Fruit fly (Drosophila melanogaster) whole organism, embryonic: Measurements from ENCODE around the gene nod.

Source experiments
- CG10274 ChIP-seq: fragments of 200-800 bp; sonication (Bioruptor generic); optimal IDR thresholded peaks from 3 replicates; lab custom pipeline; 2017; ENCODE audit warnings: missing biosample characterization, mild to moderate bottlenecking, missing genetic modification characterization
- CG10543 ChIP-seq: fragments of 200-800 bp; sonication (Bioruptor generic); optimal IDR thresholded peaks from 3 replicates; lab custom pipeline; 2017; ENCODE audit warnings: missing biosample characterization, mild to moderate bottlenecking, missing genetic modification characterization, moderate library complexity
- CG11247 ChIP-seq: fragments of 200-800 bp; sonication (Bioruptor generic); IDR thresholded peaks from 2 replicates; pipeline ENCODE4 v1.3.6; 2022; ENCODE audit warnings: missing biosample characterization, missing genetic modification characterization
- CG11560 ChIP-seq: fragments of 200-800 bp; sonication (Bioruptor generic); IDR thresholded peaks from 3 replicates; pipeline ENCODE4 v1.3.6; 2022; ENCODE audit warnings: missing biosample characterization, missing genetic modification characterization
- CG12236 ChIP-seq: fragments of 200-800 bp; sonication (Bioruptor generic); optimal IDR thresholded peaks from 2 replicates; lab custom pipeline; 2016; ENCODE audit warnings: missing biosample characterization, missing genetic modification characterization
- CG12391 ChIP-seq: fragments of 200-800 bp; sonication (Bioruptor generic); optimal IDR thresholded peaks from 3 replicates; lab custom pipeline; 2018; ENCODE audit warnings: missing biosample characterization, mild to moderate bottlenecking, missing genetic modification characterization, moderate library complexity
- CG17802 ChIP-seq: fragments of 200-800 bp; sonication (Bioruptor generic); optimal IDR thresholded peaks from 2 replicates; lab custom pipeline; 2018; ENCODE audit warnings: missing biosample characterization, mild to moderate bottlenecking, missing genetic modification characterization, moderate library complexity
- CG18599 ChIP-seq: fragments of 200-800 bp; sonication (Bioruptor generic); optimal IDR thresholded peaks from 3 replicates; lab custom pipeline; 2017; ENCODE audit warnings: missing biosample characterization, missing genetic modification characterization, mild to moderate bottlenecking, moderate library complexity, missing genetic modification reagents
- CG2120 ChIP-seq: fragments of 200-800 bp; sonication (Bioruptor generic); optimal IDR thresholded peaks from 3 replicates; lab custom pipeline; 2016; ENCODE audit warnings: missing biosample characterization, missing genetic modification characterization
- CG2199 ChIP-seq: fragments of 200-800 bp; sonication (Bioruptor generic); IDR thresholded peaks from 3 replicates; pipeline ENCODE4 v1.3.6; 2022; ENCODE audit warnings: missing biosample characterization, missing genetic modification characterization
- CG30020 ChIP-seq: fragments of 200-800 bp; optimal IDR thresholded peaks from 2 replicates; lab custom pipeline; 2019; ENCODE audit warnings: missing biosample characterization, mild to moderate bottlenecking, missing genetic modification characterization, moderate library complexity
- CG33213 ChIP-seq: fragments of 200-800 bp; sonication (Bioruptor generic); optimal IDR thresholded peaks from 3 replicates; lab custom pipeline; 2016; ENCODE audit warnings: missing biosample characterization, missing genetic modification characterization
- CG33557 ChIP-seq: fragments of 200-800 bp; sonication (Bioruptor generic); optimal IDR thresholded peaks from 2 replicates; lab custom pipeline; 2019; ENCODE audit warnings: missing biosample characterization, mild to moderate bottlenecking, missing genetic modification characterization, moderate library complexity
- CG42726 ChIP-seq: fragments of 200-800 bp; sonication (Bioruptor generic); IDR thresholded peaks from 2 replicates; pipeline ENCODE4 v1.3.6; 2022; ENCODE audit warnings: missing biosample characterization, missing genetic modification characterization; ENCODE audit not compliant: partially characterized antibody
- CG7839 ChIP-seq: fragments of 200-800 bp; sonication (Bioruptor generic); optimal IDR thresholded peaks from 3 replicates; lab custom pipeline; 2018; ENCODE audit warnings: missing biosample characterization, mild to moderate bottlenecking, missing genetic modification characterization, moderate library complexity
- CG8765 ChIP-seq: fragments of 200-800 bp; sonication (Bioruptor generic); IDR thresholded peaks from 2 replicates; pipeline ENCODE4 v1.3.6; 2022; ENCODE audit warnings: missing biosample characterization, missing genetic modification characterization
- CG8924 ChIP-seq: fragments of 200-800 bp; optimal IDR thresholded peaks from 3 replicates; lab custom pipeline; 2019; ENCODE audit warnings: missing biosample characterization, mild to moderate bottlenecking, missing genetic modification characterization, moderate library complexity
- Chrac-16 ChIP-seq: fragments of 200-800 bp; sonication (Bioruptor generic); optimal IDR thresholded peaks from 3 replicates; lab custom pipeline; 2016; ENCODE audit warnings: missing biosample characterization, missing genetic modification characterization
- CkIIα-i1 ChIP-seq: fragments of 200-800 bp; sonication (Bioruptor generic); IDR thresholded peaks from 2 replicates; pipeline ENCODE4 v1.3.6; 2022; ENCODE audit warnings: missing biosample characterization, missing genetic modification characterization
- Doc2 ChIP-seq: fragments of 200-800 bp; sonication (Bioruptor generic); IDR thresholded peaks from 2 replicates; pipeline ENCODE4 v1.3.6; 2022; ENCODE audit warnings: missing biosample characterization, missing genetic modification characterization
- E2f2 ChIP-seq: fragments of 200-800 bp; sonication (Bioruptor generic); IDR thresholded peaks from 2 replicates; pipeline ENCODE4 v1.3.6; 2022; ENCODE audit warnings: missing biosample characterization, missing genetic modification characterization
- Fer2 ChIP-seq: fragments of 200-800 bp; sonication (Bioruptor generic); optimal IDR thresholded peaks from 2 replicates; lab custom pipeline; 2018; ENCODE audit warnings: missing biosample characterization, mild to moderate bottlenecking, missing genetic modification characterization, moderate library complexity
- HLH3B ChIP-seq: fragments of 200-800 bp; sonication (Bioruptor generic); IDR thresholded peaks from 2 replicates; pipeline ENCODE4 v1.3.6; 2022; ENCODE audit warnings: missing biosample characterization, missing genetic modification characterization
- HLH54F ChIP-seq: fragments of 200-800 bp; sonication (Bioruptor generic); optimal IDR thresholded peaks from 3 replicates; lab custom pipeline; 2016; ENCODE audit warnings: missing biosample characterization, missing genetic modification characterization
- Kr ChIP-seq: fragments of 200-800 bp; sonication (Bioruptor generic); optimal IDR thresholded peaks from 2 replicates; lab custom pipeline; 2017; ENCODE audit warnings: missing biosample characterization, mild to moderate bottlenecking, missing genetic modification characterization
- NC2β ChIP-seq: fragments of 200-800 bp; sonication (Bioruptor generic); optimal IDR thresholded peaks from 2 replicates; lab custom pipeline; 2016; ENCODE audit warnings: missing biosample characterization, missing genetic modification characterization
- Ptx1 ChIP-seq: fragments of 200-800 bp; sonication (Bioruptor generic); IDR thresholded peaks from 2 replicates; pipeline ENCODE4 v1.3.6; 2022; ENCODE audit warnings: missing biosample characterization, missing genetic modification characterization
- ash1 ChIP-seq: fragments of 200-800 bp; sonication (Bioruptor generic); optimal IDR thresholded peaks from 2 replicates; lab custom pipeline; 2018; ENCODE audit warnings: missing biosample characterization, mild to moderate bottlenecking, missing genetic modification characterization
- bbx ChIP-seq: fragments of 200-800 bp; sonication (Bioruptor generic); IDR thresholded peaks from 2 replicates; pipeline ENCODE4 v1.3.6; 2022; ENCODE audit warnings: missing biosample characterization, missing genetic modification characterization; ENCODE audit not compliant: partially characterized antibody
- crc ChIP-seq: fragments of 200-800 bp; sonication (Bioruptor generic); optimal IDR thresholded peaks from 2 replicates; lab custom pipeline; 2016; ENCODE audit warnings: missing biosample characterization, missing genetic modification characterization
- crol ChIP-seq: fragments of 200-800 bp; sonication (Bioruptor generic); IDR thresholded peaks from 2 replicates; pipeline ENCODE4 v1.3.6; 2022; ENCODE audit warnings: missing biosample characterization, missing genetic modification characterization
- dati ChIP-seq: fragments of 200-800 bp; sonication (Bioruptor generic); IDR thresholded peaks from 2 replicates; pipeline ENCODE4 v1.3.6; 2022; ENCODE audit warnings: missing biosample characterization, missing genetic modification characterization
- emc ChIP-seq: fragments of 200-800 bp; sonication (Bioruptor generic); optimal IDR thresholded peaks from 2 replicates; lab custom pipeline; 2016; ENCODE audit warnings: missing biosample characterization, missing genetic modification characterization
- fru ChIP-seq: fragments of >200 bp; optimal IDR thresholded peaks from 2 replicates; lab custom pipeline; 2017
- gsb-n ChIP-seq: fragments of 200-800 bp; sonication (Bioruptor generic); optimal IDR thresholded peaks from 3 replicates; lab custom pipeline; 2018; ENCODE audit warnings: missing biosample characterization, mild to moderate bottlenecking, missing genetic modification characterization
- hb ChIP-seq: fragments of 200-800 bp; sonication (Bioruptor generic); IDR thresholded peaks from 3 replicates; pipeline ENCODE4 v1.3.6; 2022; ENCODE audit warnings: missing biosample characterization, missing genetic modification characterization; ENCODE audit not compliant: partially characterized antibody
- jing ChIP-seq: fragments of 200-800 bp; sonication (Bioruptor generic); optimal IDR thresholded peaks from 2 replicates; lab custom pipeline; 2018; ENCODE audit warnings: missing biosample characterization, mild to moderate bottlenecking, missing genetic modification characterization
- lov ChIP-seq, 2 experiments: fragments of 200-800 bp in 1 of 2; fragments of >200 bp in 1 of 2; sonication (Bioruptor generic) in 1 of 2; IDR thresholded peaks in 1 of 2; optimal IDR thresholded peaks in 1 of 2; 2 replicates in 1 of 2; 3 replicates in 1 of 2; pipeline versions ENCODE4 v1.3.6 to Lab custom; 2017 to 2022; ENCODE audit warnings: missing biosample characterization in 1 of 2, missing genetic modification characterization in 1 of 2
- peb ChIP-seq: fragments of 200-800 bp; sonication (Bioruptor generic); IDR thresholded peaks from 2 replicates; pipeline ENCODE4 v1.3.6; 2022; ENCODE audit warnings: missing biosample characterization, missing genetic modification characterization
- phol ChIP-seq: fragments of 200-800 bp; sonication (Bioruptor generic); optimal IDR thresholded peaks from 3 replicates; lab custom pipeline; 2018; ENCODE audit warnings: missing biosample characterization, mild to moderate bottlenecking, missing genetic modification characterization, moderate library complexity
- pnt ChIP-seq: fragments of 200-800 bp; sonication (Bioruptor generic); optimal IDR thresholded peaks from 3 replicates; lab custom pipeline; 2016; ENCODE audit warnings: missing biosample characterization, missing genetic modification characterization
- pros ChIP-seq: fragments of 200-800 bp; sonication (Bioruptor generic); optimal IDR thresholded peaks from 3 replicates; lab custom pipeline; 2019; ENCODE audit warnings: missing biosample characterization, mild to moderate bottlenecking, missing genetic modification characterization, moderate library complexity
- schlank ChIP-seq: fragments of 200-800 bp; sonication (Bioruptor generic); optimal IDR thresholded peaks from 2 replicates; lab custom pipeline; 2018; ENCODE audit warnings: missing biosample characterization, mild to moderate bottlenecking, missing genetic modification characterization
- scrt ChIP-seq: fragments of 200-800 bp; sonication (Bioruptor generic); optimal IDR thresholded peaks from 2 replicates; lab custom pipeline; 2018; ENCODE audit warnings: missing biosample characterization, mild to moderate bottlenecking, missing genetic modification characterization, moderate library complexity
- slbo ChIP-seq: fragments of 200-800 bp; sonication (Bioruptor generic); IDR thresholded peaks from 2 replicates; pipeline ENCODE4 v1.3.6; 2022; ENCODE audit warnings: missing biosample characterization, missing genetic modification characterization
- trem ChIP-seq: fragments of 200-800 bp; optimal IDR thresholded peaks from 3 replicates; lab custom pipeline; 2019; ENCODE audit warnings: missing biosample characterization, mild to moderate bottlenecking, missing genetic modification characterization, moderate library complexity
- vnd ChIP-seq: fragments of 200-800 bp; sonication (Bioruptor generic); IDR thresholded peaks from 3 replicates; pipeline ENCODE4 v1.3.6; 2022; ENCODE audit warnings: missing biosample characterization, missing genetic modification characterization; ENCODE audit not compliant: partially characterized antibody
- yki ChIP-seq: fragments of >200 bp; optimal IDR thresholded peaks from 3 replicates; lab custom pipeline; 2018
- z ChIP-seq: fragments of 200-800 bp; sonication (Bioruptor generic); IDR thresholded peaks from 3 replicates; pipeline ENCODE4 v1.3.6; 2022; ENCODE audit warnings: missing biosample characterization, missing genetic modification characterization
- zfh2 ChIP-seq: fragments of 200-800 bp; sonication (Bioruptor generic); optimal IDR thresholded peaks from 2 replicates; lab custom pipeline; 2016; ENCODE audit warnings: missing biosample characterization, missing genetic modification characterization

nod gene

DNA sequence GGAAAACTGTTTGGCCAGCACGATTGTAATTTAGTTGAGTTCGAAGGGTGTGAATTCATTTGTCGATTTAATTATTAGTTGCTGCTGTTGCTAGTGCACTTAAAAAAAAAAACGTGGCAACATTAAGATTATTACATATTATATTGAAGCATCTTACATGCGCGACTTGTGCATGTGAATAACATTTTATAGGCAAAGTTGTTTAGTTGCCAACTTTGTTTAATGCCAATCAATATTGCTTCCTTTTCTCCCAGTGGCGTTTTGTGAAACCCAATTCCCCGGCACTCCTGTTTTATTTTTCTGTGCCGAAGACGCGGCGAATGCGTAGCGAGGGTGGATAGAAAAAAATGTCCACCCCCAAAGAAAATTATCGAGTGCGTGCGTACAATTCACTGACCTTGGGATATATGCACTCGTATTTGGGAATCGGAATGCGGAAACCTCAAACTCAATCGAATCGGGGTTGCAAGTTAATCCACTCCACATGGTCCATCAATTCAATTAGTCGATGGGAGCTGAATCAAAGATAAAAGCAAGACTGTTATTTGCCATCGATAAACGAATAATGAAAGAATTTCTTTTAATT is 48.5 kb downstream of the nod start (continued):
- TF ChIP-seq CG42726 (GFP tag; lab: Robert Waterston, UW), result no peak
- no peak for TF ChIP-seq CG10543 (GFP tag; lab: Kevin White, UChicago)
- TF ChIP-seq CG11247, result peak; percentile 32; the same call in 1 of the 2 replicates
- TF ChIP-seq CG8765, result no peak; the same call in 1 of the 2 replicates
- TF ChIP-seq z (GFP tag; lab: Robert Waterston, UW), result no peak
- TF ChIP-seq CkIIα-i1 (GFP tag; lab: Robert Waterston, UW), result no peak
- TF ChIP-seq pnt, result no peak
- no peak for TF ChIP-seq scrt (GFP tag; lab: Kevin White, UChicago)
- no peak for TF ChIP-seq fru
- TF ChIP-seq CG12236, result peak; percentile 33
- no peak for TF ChIP-seq vnd (GFP tag; lab: Robert Waterston, UW)
- peak; percentile 54 for TF ChIP-seq CG18599
- TF ChIP-seq CG33557, result peak; percentile 74
- no peak for TF ChIP-seq Kr
- TF ChIP-seq NC2β (GFP tag; lab: Kevin White, UChicago), result peak; percentile 53
- TF ChIP-seq CG2120, result peak; percentile 19
- 0 out of 3 replicates have a peak, but pooled peaks have one; percentile 43 for TF ChIP-seq CG2199 (GFP tag; lab: Robert Waterston, UW)
- no peak for TF ChIP-seq CG10274 (GFP tag; lab: Kevin White, UChicago)
- no peak for TF ChIP-seq zfh2 (GFP tag; lab: Kevin White, UChicago)
- peak; percentile 44; the same call in 1 of the 2 replicates for TF ChIP-seq Ptx1 (GFP tag; lab: Robert Waterston, UW)
- TF ChIP-seq lov (optimal IDR thresholded peaks at IDR 0.05; lab: Kevin White, UChicago), result no peak
- TF ChIP-seq lov (GFP tag; IDR thresholded peaks at IDR 0.05; lab: Robert Waterston, UW), result 0 out of 3 replicates have a peak, but pooled peaks have one; percentile 39
- TF ChIP-seq dati (GFP tag; lab: Robert Waterston, UW), result 0 out of 2 replicates have a peak, but pooled peaks have one; percentile 26
- no peak for TF ChIP-seq yki (lab: Kevin White, UChicago)
- TF ChIP-seq peb (GFP tag; lab: Robert Waterston, UW), result peak; percentile 35; the same call in 1 of the 2 replicates
- TF ChIP-seq emc, result no peak
- TF ChIP-seq jing (GFP tag; lab: Kevin White, UChicago), result no peak
- TF ChIP-seq E2f2 (GFP tag; lab: Robert Waterston, UW), result peak; percentile 23; the same call in 1 of the 2 replicates
- no peak for TF ChIP-seq schlank
- no peak for TF ChIP-seq bbx
- peak; percentile 59 for TF ChIP-seq HLH3B (GFP tag; lab: Robert Waterston, UW)
- TF ChIP-seq CG33213 (GFP tag; lab: Kevin White, UChicago), result peak; percentile 31
- peak; percentile 87 for TF ChIP-seq pros (GFP tag; lab: Kevin White, UChicago)
- peak; percentile 75 for TF ChIP-seq CG12391 (tag; lab: Kevin White, UChicago)
- TF ChIP-seq CG8924, result peak; percentile 20
- no peak for TF ChIP-seq hb (GFP tag; lab: Robert Waterston, UW)
- peak; percentile 62 for TF ChIP-seq CG7839 (tag; lab: Kevin White, UChicago)
- TF ChIP-seq gsb-n (tag; lab: Kevin White, UChicago), result peak; percentile 63
- TF ChIP-seq CG17802 (tag; lab: Kevin White, UChicago), result peak; percentile 17
- no peak for TF ChIP-seq ash1
- TF ChIP-seq trem (tag; lab: Kevin White, UChicago), result no peak
- TF ChIP-seq phol (tag; lab: Kevin White, UChicago), result peak; percentile 67
- TF ChIP-seq HLH54F (GFP tag; lab: Kevin White, UChicago), result no peak
- TF ChIP-seq crol (GFP tag; lab: Robert Waterston, UW), result no peak
- TF ChIP-seq CG30020, result no peak
- TF ChIP-seq slbo (GFP tag; lab: Robert Waterston, UW), result peak; percentile 46
- no peak for TF ChIP-seq Doc2 (GFP tag; lab: Robert Waterston, UW)
- TF ChIP-seq Fer2 (tag; lab: Kevin White, UChicago), result no peak
- TF ChIP-seq Chrac-16 (GFP tag; lab: Kevin White, UChicago), result peak; percentile 46
- no peak for TF ChIP-seq CG11560
- no peak for TF ChIP-seq crc (GFP tag; lab: Kevin White, UChicago)
